Fruit fly (Drosophila melanogaster) whole organism, wandering third instar larva: ENCODE measurements around the gene vig.

Source experiments
- CG32264 ChIP-seq: fragments of 200-800 bp; sonication (Bioruptor generic); optimal IDR thresholded peaks from 2 replicates; lab custom pipeline; 2016; ENCODE audit warnings: missing biosample characterization, missing genetic modification characterization
- CG9705 ChIP-seq: fragments of 200-800 bp; sonication (Bioruptor generic); optimal IDR thresholded peaks from 2 replicates; lab custom pipeline; 2018; ENCODE audit warnings: missing biosample characterization, mild to moderate bottlenecking, missing genetic modification characterization
- CrebA ChIP-seq: fragments of 200-800 bp; sonication (Bioruptor generic); optimal IDR thresholded peaks from 2 replicates; lab custom pipeline; 2016; ENCODE audit warnings: missing biosample characterization, mild to moderate bottlenecking, missing genetic modification characterization, borderline replicate concordance
- Dfd ChIP-seq: fragments of >200 bp; optimal IDR thresholded peaks from 2 replicates; lab custom pipeline; 2017; ENCODE audit warnings: missing biosample characterization, missing genetic modification characterization
- Dif ChIP-seq: fragments of 200-275, 200-300 bp; sonication (Bioruptor generic); optimal IDR thresholded peaks from 2 replicates; lab custom pipeline; 2018; ENCODE audit warnings: missing biosample characterization, missing genetic modification characterization; ENCODE audit not compliant: partially characterized antibody
- GATAd ChIP-seq: sonication (Bioruptor generic); optimal IDR thresholded peaks from 2 replicates; lab custom pipeline; 2016; ENCODE audit warnings: missing biosample characterization, missing genetic modification characterization
- HLH106 ChIP-seq: fragments of 200-800 bp; optimal IDR thresholded peaks from 3 replicates; lab custom pipeline; 2019; ENCODE audit warnings: missing biosample characterization, mild to moderate bottlenecking, missing genetic modification characterization, moderate library complexity
- Hnf4 ChIP-seq: fragments of 200-800 bp; sonication (Bioruptor generic); optimal IDR thresholded peaks from 2 replicates; lab custom pipeline; 2016; ENCODE audit warnings: missing biosample characterization, mild to moderate bottlenecking, missing genetic modification characterization
- Hr78 ChIP-seq: fragments of >200 bp; optimal IDR thresholded peaks from 2 replicates; lab custom pipeline; 2017; ENCODE audit warnings: missing biosample characterization, missing genetic modification characterization
- Hr83 ChIP-seq: fragments of 200-300 bp; sonication (Bioruptor generic); optimal IDR thresholded peaks from 2 replicates; lab custom pipeline; 2016; ENCODE audit warnings: missing biosample characterization, mild to moderate bottlenecking, missing genetic modification characterization, moderate library complexity; ENCODE audit not compliant: poor library complexity, severe bottlenecking
- Jra ChIP-seq: sonication (Bioruptor generic); optimal IDR thresholded peaks from 2 replicates; lab custom pipeline; 2016; ENCODE audit warnings: missing biosample characterization, missing genetic modification characterization
- Mio ChIP-seq: sonication (Bioruptor generic); optimal IDR thresholded peaks from 2 replicates; lab custom pipeline; 2016; ENCODE audit warnings: missing biosample characterization, missing genetic modification characterization
- Myc ChIP-seq: fragments of >200 bp; optimal IDR thresholded peaks from 2 replicates; lab custom pipeline; 2017
- N ChIP-seq: fragments of >200 bp; optimal IDR thresholded peaks from 2 replicates; lab custom pipeline; 2018; ENCODE audit warnings: missing biosample characterization, missing external identifiers, missing genetic modification characterization
- OdsH ChIP-seq: fragments of 200-800 bp; sonication (Bioruptor generic); optimal IDR thresholded peaks from 2 replicates; lab custom pipeline; 2016; ENCODE audit warnings: missing biosample characterization, mild to moderate bottlenecking, missing genetic modification characterization
- Rel ChIP-seq, 2 experiments: fragments of 200-800 bp; sonication (Bioruptor generic) in 1 of 2; optimal IDR thresholded peaks; 2 replicates in 1 of 2; 3 replicates in 1 of 2; lab custom pipeline; 2016 to 2019; ENCODE audit warnings: mild to moderate bottlenecking in 2 of 2, missing biosample characterization in 2 of 2, missing genetic modification characterization in 2 of 2, moderate library complexity in 1 of 2
- Sp1 ChIP-seq: fragments of 200-800 bp; sonication (Bioruptor generic); optimal IDR thresholded peaks from 3 replicates; lab custom pipeline; 2019; ENCODE audit warnings: missing biosample characterization, mild to moderate bottlenecking, missing genetic modification characterization, moderate library complexity
- Vsx2 ChIP-seq: fragments of 200-300, 225-300 bp; sonication (Bioruptor generic); optimal IDR thresholded peaks from 2 replicates; lab custom pipeline; 2018; ENCODE audit warnings: missing biosample characterization, missing genetic modification characterization; ENCODE audit not compliant: partially characterized antibody
- br ChIP-seq: fragments of 200-800 bp; sonication (Bioruptor generic); optimal IDR thresholded peaks from 2 replicates; lab custom pipeline; 2016; ENCODE audit warnings: missing biosample characterization, missing genetic modification characterization
- brk ChIP-seq: fragments of 200-800 bp; sonication (Bioruptor generic); optimal IDR thresholded peaks from 2 replicates; lab custom pipeline; 2016; ENCODE audit warnings: missing biosample characterization, mild to moderate bottlenecking, missing genetic modification characterization
- dl ChIP-seq, 2 experiments: fragments of 175-275, 200-275 bp in 1 of 2; fragments of 200-275 bp in 1 of 2; sonication (Bioruptor generic); optimal IDR thresholded peaks; lab custom pipeline; 2018; ENCODE audit warnings: mild to moderate bottlenecking in 2 of 2, missing biosample characterization in 2 of 2, missing genetic modification characterization in 2 of 2, moderate library complexity in 2 of 2; ENCODE audit not compliant: partially characterized antibody in 2 of 2, insufficient read depth in 1 of 2
- dmrt93B ChIP-seq: fragments of 200-800 bp; sonication (Bioruptor generic); optimal IDR thresholded peaks from 2 replicates; lab custom pipeline; 2018; ENCODE audit warnings: missing biosample characterization, mild to moderate bottlenecking, missing genetic modification characterization
- dsf ChIP-seq: sonication (Bioruptor generic); optimal IDR thresholded peaks from 2 replicates; lab custom pipeline; 2016; ENCODE audit warnings: missing biosample characterization, missing genetic modification characterization, borderline replicate concordance
- ey ChIP-seq: fragments of 200-800 bp; sonication (Bioruptor generic); optimal IDR thresholded peaks from 2 replicates; lab custom pipeline; 2016; ENCODE audit warnings: missing biosample characterization, missing genetic modification characterization
- foxo ChIP-seq, 2 experiments: fragments of 200-800 bp; sonication (Bioruptor generic); optimal IDR thresholded peaks; 2 replicates in 1 of 2; 3 replicates in 1 of 2; lab custom pipeline; 2016 to 2017; ENCODE audit warnings: missing biosample characterization in 2 of 2, missing genetic modification characterization in 2 of 2
- fru ChIP-seq: fragments of 200-800 bp; sonication (Bioruptor generic); optimal IDR thresholded peaks from 3 replicates; lab custom pipeline; 2016; ENCODE audit warnings: missing biosample characterization, mild to moderate bottlenecking, missing genetic modification characterization
- h ChIP-seq: fragments of 200-800 bp; sonication (Bioruptor generic); optimal IDR thresholded peaks from 3 replicates; lab custom pipeline; 2016; ENCODE audit warnings: missing biosample characterization, mild to moderate bottlenecking, missing genetic modification characterization
- jim ChIP-seq: fragments of 175-275, 200-325 bp; sonication (Bioruptor generic); optimal IDR thresholded peaks from 2 replicates; lab custom pipeline; 2016; ENCODE audit warnings: missing biosample characterization, mild to moderate bottlenecking, missing genetic modification characterization
- psq ChIP-seq: fragments of 200-800 bp; sonication (Bioruptor generic); optimal IDR thresholded peaks from 3 replicates; lab custom pipeline; 2017; ENCODE audit warnings: missing biosample characterization, mild to moderate bottlenecking, missing genetic modification characterization, moderate library complexity
- rgr ChIP-seq: fragments of 200-800 bp; sonication (Bioruptor generic); optimal IDR thresholded peaks from 3 replicates; lab custom pipeline; 2016; ENCODE audit warnings: missing biosample characterization, mild to moderate bottlenecking, missing genetic modification characterization
- sage ChIP-seq: fragments of 200-800 bp; sonication (Bioruptor generic); optimal IDR thresholded peaks from 2 replicates; lab custom pipeline; 2016; ENCODE audit warnings: missing biosample characterization, mild to moderate bottlenecking, missing genetic modification characterization
- sv ChIP-seq: fragments of 200-800 bp; sonication (Bioruptor generic); optimal IDR thresholded peaks from 3 replicates; lab custom pipeline; 2016; ENCODE audit warnings: missing biosample characterization, missing genetic modification characterization
- tai ChIP-seq: sonication (Bioruptor generic); optimal IDR thresholded peaks from 2 replicates; lab custom pipeline; 2016; ENCODE audit warnings: missing biosample characterization, missing genetic modification characterization
- usp ChIP-seq: fragments of >200 bp; optimal IDR thresholded peaks from 2 replicates; lab custom pipeline; 2017; ENCODE audit warnings: missing biosample characterization, missing genetic modification characterization
- woc ChIP-seq: sonication (Bioruptor generic); optimal IDR thresholded peaks from 2 replicates; lab custom pipeline; 2016; ENCODE audit warnings: missing biosample characterization, mild to moderate bottlenecking, missing genetic modification characterization

vig gene

dm6 chr2L:15056359-15057220 lies 13.5 kb downstream of the vig start:
- TF ChIP-seq dl (GFP tag; optimal IDR thresholded peaks at IDR 0.05; lab: Kevin White, UChicago; ENCODE audit: insufficient read depth in 1 of 2, partially characterized antibody in 2 of 2) (peak; percentile 24 to 85), dsf (no peak), sv (peak; percentile 48), tai (GFP tag; lab: Kevin White, UChicago) (no peak), dmrt93B (GFP tag; lab: Kevin White, UChicago) (peak; percentile 75), Sp1 (peak; percentile 83), fru (GFP tag; lab: Kevin White, UChicago) (peak; percentile 80), foxo (GFP tag; optimal IDR thresholded peaks at IDR 0.05; lab: Kevin White, UChicago) (peak in 1 of 2 experiments; percentile 88), CrebA (GFP tag; lab: Kevin White, UChicago) (no peak), Rel (GFP tag; optimal IDR thresholded peaks at IDR 0.05; lab: Kevin White, UChicago) (no peak), Rel (tag; optimal IDR thresholded peaks at IDR 0.05; lab: Kevin White, UChicago) (peak; percentile 13), h (peak; percentile 84), CG9705 (GFP tag; lab: Kevin White, UChicago) (peak; percentile 62), sage (GFP tag; lab: Kevin White, UChicago) (peak; percentile 60), HLH106 (tag; lab: Kevin White, UChicago) (peak; percentile 84), woc (GFP tag; lab: Kevin White, UChicago) (peak; percentile 79), Jra (GFP tag; lab: Kevin White, UChicago) (peak; percentile 6), OdsH (GFP tag; lab: Kevin White, UChicago) (peak; percentile 81), Vsx2 (GFP tag; lab: Kevin White, UChicago) (peak; percentile 65), Hnf4 (GFP tag; lab: Kevin White, UChicago) (peak; percentile 66), Mio (GFP tag; lab: Kevin White, UChicago) (no peak), Hr83 (GFP tag; lab: Kevin White, UChicago) (peak; percentile 19), psq (GFP tag; lab: Kevin White, UChicago) (peak; percentile 81), br (GFP tag; lab: Kevin White, UChicago) (peak; percentile 70), CG32264 (GFP tag; lab: Kevin White, UChicago) (no peak), N (GFP tag; lab: Kevin White, UChicago) (peak; percentile 43), usp (no peak), Dif (peak; percentile 89), brk (GFP tag; lab: Kevin White, UChicago) (peak; percentile 61), rgr (GFP tag; lab: Kevin White, UChicago) (peak; percentile 85), ey (peak; percentile 69), GATAd (no peak)

DNA sequence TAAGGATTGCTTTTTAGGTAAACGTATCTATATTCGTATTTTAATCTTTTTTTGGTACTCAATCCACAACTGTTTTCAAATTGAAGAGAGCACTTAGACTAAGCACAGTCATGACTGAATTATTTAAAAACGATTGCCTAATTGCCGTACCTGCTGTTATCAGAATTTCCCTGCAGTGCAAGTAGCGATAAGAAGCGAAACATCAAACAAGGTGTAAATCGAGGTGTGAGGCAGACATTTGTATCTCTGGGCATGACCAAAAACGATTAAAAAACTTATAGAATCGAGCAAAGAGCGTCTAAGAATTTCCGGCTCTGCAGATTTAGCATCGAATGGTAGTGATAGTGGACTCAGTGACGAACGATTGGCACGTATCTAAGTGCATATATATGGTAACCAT lies 15.0 kb downstream of the vig start:
- TF ChIP-seq Hr78 (no peak), Dfd (no peak), CG9705 (GFP tag; lab: Kevin White, UChicago) (no peak), Vsx2 (GFP tag; lab: Kevin White, UChicago) (no peak), OdsH (GFP tag; lab: Kevin White, UChicago) (no peak), Hnf4 (GFP tag; lab: Kevin White, UChicago) (no peak), dmrt93B (GFP tag; lab: Kevin White, UChicago) (no peak), Hr83 (GFP tag; lab: Kevin White, UChicago) (no peak), Sp1 (no peak), br (GFP tag; lab: Kevin White, UChicago) (no peak), CrebA (GFP tag; lab: Kevin White, UChicago) (no peak), rgr (GFP tag; lab: Kevin White, UChicago) (no peak), ey (no peak), GATAd (no peak), Myc (no peak), fru (GFP tag; lab: Kevin White, UChicago) (no peak), jim (no peak), woc (GFP tag; lab: Kevin White, UChicago) (no peak)
